Worm (Caenorhabditis elegans) whole organism, young adult: ENCODE measurements around the gene CC8.3.
A peak's percentile ranks its signal among the peaks of the same experiment; 100 is the strongest.

Source experiments
- C06A6.2 ChIP-seq: fragments of 200-800 bp; sonication (Bioruptor generic); conservative IDR thresholded peaks from 2 replicates; pipeline ENCODE4 v1.3.6; 2022; ENCODE audit warnings: missing genetic modification characterization, missing compliant biosample characterization
- C17E4.6 ChIP-seq: fragments of 200-800 bp; sonication (Bioruptor generic); IDR thresholded peaks from 2 replicates; pipeline ENCODE4 v1.3.6; 2022; ENCODE audit warnings: missing genetic modification reagents, missing genetic modification characterization, missing compliant biosample characterization
- D2030.7 ChIP-seq: fragments of 200-800 bp; sonication (Bioruptor generic); IDR thresholded peaks from 2 replicates; pipeline ENCODE4 v1.3.6; 2022; ENCODE audit warnings: missing genetic modification reagents, missing genetic modification characterization, missing compliant biosample characterization
- F52B5.7 ChIP-seq: sonication (generic microtip); optimal IDR thresholded peaks from 2 replicates; lab custom pipeline; 2016; ENCODE audit warnings: mild to moderate bottlenecking, missing genetic modification characterization, missing compliant biosample characterization
- F57C9.4 ChIP-seq: sonication (generic microtip); optimal IDR thresholded peaks from 2 replicates; lab custom pipeline; 2017; ENCODE audit warnings: mild to moderate bottlenecking, missing genetic modification characterization, missing compliant biosample characterization
- K11D2.4 ChIP-seq: fragments of 200-800 bp; sonication (Bioruptor generic); IDR thresholded peaks from 2 replicates; pipeline ENCODE4 v1.3.6; 2022; ENCODE audit warnings: missing genetic modification reagents, missing genetic modification characterization, missing compliant biosample characterization
- Y53G8AR.9 ChIP-seq: fragments of 200-800 bp; sonication (Bioruptor generic); conservative IDR thresholded peaks from 2 replicates; pipeline ENCODE4 v1.3.6; 2022; ENCODE audit warnings: missing genetic modification reagents, missing genetic modification characterization, missing compliant biosample characterization
- Y56A3A.18 ChIP-seq: fragments of 200-800 bp; sonication (Bioruptor generic); IDR thresholded peaks from 2 replicates; pipeline ENCODE4 v1.3.6; 2022; ENCODE audit warnings: missing genetic modification reagents, missing genetic modification characterization, missing compliant biosample characterization
- Y67H2A.10 ChIP-seq: fragments of 200-800 bp; sonication (Bioruptor generic); conservative IDR thresholded peaks from 2 replicates; pipeline ENCODE4 v1.3.6; 2022; ENCODE audit warnings: missing genetic modification reagents, missing genetic modification characterization, missing compliant biosample characterization
- akir-1 ChIP-seq: fragments of 200-800 bp; sonication (Bioruptor generic); optimal IDR thresholded peaks from 2 replicates; lab custom pipeline; 2018; ENCODE audit warnings: mild to moderate bottlenecking, missing genetic modification characterization, moderate library complexity, missing compliant biosample characterization
- athp-1 ChIP-seq: sonication (generic microtip); optimal IDR thresholded peaks from 2 replicates; lab custom pipeline; 2017; ENCODE audit warnings: mild to moderate bottlenecking, missing genetic modification characterization, missing compliant biosample characterization
- attf-3 ChIP-seq: fragments of 200-800 bp; sonication (Bioruptor generic); conservative IDR thresholded peaks from 2 replicates; pipeline ENCODE4 v1.3.6; 2022; ENCODE audit warnings: missing genetic modification reagents, missing genetic modification characterization, missing compliant biosample characterization
- attf-6 ChIP-seq: fragments of 200-800 bp; sonication (Bioruptor generic); IDR thresholded peaks from 2 replicates; pipeline ENCODE4 v1.3.6; 2022; ENCODE audit warnings: missing genetic modification reagents, missing genetic modification characterization, missing compliant biosample characterization
- cebp-1 ChIP-seq, 2 experiments: fragments of 200-800 bp in 1 of 2; sonication (Bioruptor generic) in 1 of 2; sonication (generic microtip) in 1 of 2; IDR thresholded peaks in 1 of 2; optimal IDR thresholded peaks in 1 of 2; 2 replicates each; pipeline versions ENCODE4 v1.3.6 to Lab custom; 2017 to 2022; ENCODE audit warnings: missing compliant biosample characterization in 2 of 2, missing genetic modification characterization in 2 of 2, mild to moderate bottlenecking in 1 of 2, missing genetic modification reagents in 1 of 2, moderate library complexity in 1 of 2
- ceh-40 ChIP-seq: fragments of 200-800 bp; sonication (Bioruptor generic); IDR thresholded peaks from 2 replicates; pipeline ENCODE4 v1.3.6; 2022; ENCODE audit warnings: missing genetic modification characterization, missing compliant biosample characterization
- die-1 ChIP-seq: sonication (generic microtip); optimal IDR thresholded peaks from 2 replicates; lab custom pipeline; 2016; ENCODE audit warnings: missing genotype, mild to moderate bottlenecking, missing genetic modification characterization, missing compliant biosample characterization
- dox-1 ChIP-seq: fragments of 200-800 bp; sonication (Bioruptor generic); IDR thresholded peaks from 2 replicates; pipeline ENCODE4 v1.3.6; 2022; ENCODE audit warnings: missing genetic modification reagents, missing genetic modification characterization, missing compliant biosample characterization
- dpl-1 ChIP-seq: fragments of 150-350 bp; optimal IDR thresholded peaks from 2 replicates; lab custom pipeline; 2014; ENCODE audit warnings: missing biosample characterization, missing genetic modification reagents, missing genetic modification characterization
- efl-1 ChIP-seq: fragments of 150-350 bp; optimal IDR thresholded peaks from 2 replicates; lab custom pipeline; 2014; ENCODE audit warnings: missing biosample characterization, missing genetic modification reagents, missing genetic modification characterization
- egrh-3 ChIP-seq: fragments of 200-800 bp; sonication (Bioruptor generic); IDR thresholded peaks from 2 replicates; pipeline ENCODE4 v1.3.6; 2022; ENCODE audit warnings: missing genetic modification reagents, missing genetic modification characterization, missing compliant biosample characterization
- ets-4 ChIP-seq: fragments of 200-800 bp; sonication (Bioruptor generic); optimal IDR thresholded peaks from 2 replicates; lab custom pipeline; 2018; ENCODE audit warnings: mild to moderate bottlenecking, missing genetic modification characterization, missing compliant biosample characterization
- fkh-3 ChIP-seq: sonication (generic microtip); optimal IDR thresholded peaks from 2 replicates; lab custom pipeline; 2016; ENCODE audit warnings: mild to moderate bottlenecking, missing genetic modification characterization, missing compliant biosample characterization
- him-1 ChIP-seq: sonication (generic microtip); optimal IDR thresholded peaks from 2 replicates; lab custom pipeline; 2016; ENCODE audit warnings: missing genotype, missing genetic modification reagents, missing genetic modification characterization, missing compliant biosample characterization
- hmg-1.2 ChIP-seq: fragments of 200-800 bp; sonication (Bioruptor generic); IDR thresholded peaks from 2 replicates; pipeline ENCODE4 v1.3.6; 2022; ENCODE audit warnings: missing genetic modification reagents, missing genetic modification characterization, missing compliant biosample characterization
- let-607 ChIP-seq, 2 experiments: fragments of 200-800 bp in 1 of 2; sonication (Bioruptor generic) in 1 of 2; sonication (generic microtip) in 1 of 2; optimal IDR thresholded peaks; 2 replicates each; lab custom pipeline; 2016 to 2018; ENCODE audit warnings: mild to moderate bottlenecking in 2 of 2, missing compliant biosample characterization in 2 of 2, missing genetic modification characterization in 2 of 2, moderate library complexity in 2 of 2, missing genotype in 1 of 2
- lin-54 ChIP-seq: fragments of 200-800 bp; sonication (Bioruptor generic); optimal IDR thresholded peaks from 2 replicates; lab custom pipeline; 2018; ENCODE audit warnings: mild to moderate bottlenecking, missing genetic modification characterization, missing compliant biosample characterization
- madf-10 ChIP-seq: sonication (generic microtip); optimal IDR thresholded peaks from 2 replicates; lab custom pipeline; 2016; ENCODE audit warnings: mild to moderate bottlenecking, missing genetic modification characterization, missing compliant biosample characterization
- madf-6 ChIP-seq: fragments of 200-800 bp; sonication (Bioruptor generic); IDR thresholded peaks from 2 replicates; pipeline ENCODE4 v1.3.6; 2022; ENCODE audit warnings: missing genetic modification reagents, missing genetic modification characterization, missing compliant biosample characterization
- madf-8 ChIP-seq: fragments of 200-800 bp; sonication (Bioruptor generic); conservative IDR thresholded peaks from 2 replicates; pipeline ENCODE4 v1.3.6; 2022; ENCODE audit warnings: missing genetic modification reagents, missing genetic modification characterization, missing compliant biosample characterization
- mcd-1 ChIP-seq: fragments of 200-800 bp; sonication (Bioruptor generic); IDR thresholded peaks from 2 replicates; pipeline ENCODE4 v1.3.6; 2022; ENCODE audit warnings: missing genetic modification reagents, missing genetic modification characterization, missing compliant biosample characterization
- mel-28 ChIP-seq: sonication (generic microtip); optimal IDR thresholded peaks from 2 replicates; lab custom pipeline; 2016; ENCODE audit warnings: borderline replicate concordance, mild to moderate bottlenecking, missing genetic modification characterization, missing compliant biosample characterization
- nhr-27 ChIP-seq: fragments of 200-800 bp; sonication (Bioruptor generic); optimal IDR thresholded peaks from 2 replicates; lab custom pipeline; 2018; ENCODE audit warnings: mild to moderate bottlenecking, missing genetic modification characterization, moderate library complexity, missing compliant biosample characterization
- nhr-80 ChIP-seq: sonication (generic microtip); optimal IDR thresholded peaks from 2 replicates; lab custom pipeline; 2016; ENCODE audit warnings: missing genetic modification characterization, missing compliant biosample characterization
- pha-4 ChIP-seq: fragments of 150-350 bp; sonication (generic microtip); optimal IDR thresholded peaks from 2 replicates; lab custom pipeline; 2014; ENCODE audit warnings: missing biosample characterization, missing genetic modification reagents, missing genetic modification characterization
- repo-1 ChIP-seq: sonication (generic microtip); optimal IDR thresholded peaks from 2 replicates; lab custom pipeline; 2017; ENCODE audit warnings: mild to moderate bottlenecking, missing genetic modification characterization, missing compliant biosample characterization
- snpc-1.3 ChIP-seq: sonication (generic microtip); optimal IDR thresholded peaks from 2 replicates; lab custom pipeline; 2017; ENCODE audit warnings: missing genetic modification characterization, mild to moderate bottlenecking, missing compliant biosample characterization, antibody characterized with exemption, moderate library complexity, missing genotype, missing genetic modification reagents; ENCODE audit not compliant: insufficient read depth
- snpc-4 ChIP-seq, 5 experiments: fragments of 150-350 bp in 1 of 5; sonication (generic microtip) in 4 of 5; optimal IDR thresholded peaks; 2 replicates each; lab custom pipeline; 2014 to 2018; ENCODE audit warnings: missing genetic modification characterization in 5 of 5, missing biosample characterization in 3 of 5, antibody characterized with exemption in 2 of 5, mild to moderate bottlenecking in 2 of 5, missing compliant biosample characterization in 2 of 5, missing genotype in 2 of 5, moderate library complexity in 2 of 5, missing genetic modification reagents in 1 of 5
- tlf-1 ChIP-seq: fragments of 200-800 bp; sonication (Bioruptor generic); optimal IDR thresholded peaks from 2 replicates; lab custom pipeline; 2018; ENCODE audit warnings: mild to moderate bottlenecking, missing genetic modification characterization, missing compliant biosample characterization
- zfh-2 ChIP-seq: fragments of 200-800 bp; sonication (Bioruptor generic); conservative IDR thresholded peaks from 2 replicates; pipeline ENCODE4 v1.3.6; 2022; ENCODE audit warnings: missing genetic modification reagents, missing genetic modification characterization, missing compliant biosample characterization
- ztf-22 ChIP-seq: fragments of 200-800 bp; sonication (Bioruptor generic); optimal IDR thresholded peaks from 2 replicates; lab custom pipeline; 2018; ENCODE audit warnings: mild to moderate bottlenecking, missing genetic modification characterization, moderate library complexity, missing compliant biosample characterization
- ztf-25 ChIP-seq: fragments of 200-800 bp; sonication (Bioruptor generic); IDR thresholded peaks from 2 replicates; pipeline ENCODE4 v1.3.6; 2022; ENCODE audit warnings: missing genetic modification reagents, missing genetic modification characterization, missing compliant biosample characterization

The CC8.3 gene

ce11 chrIV:3611845-3612244, 30.2 kb downstream of the CC8.3 start (continued):
- TF ChIP-seq Y56A3A.18 (no peak), K11D2.4 (GFP tag; lab: Robert Waterston, UW) (0 out of 2 replicates have a peak, but pooled peaks have one; percentile 53), athp-1 (tag; lab: Kevin White, UChicago) (no peak), egrh-3 (0 out of 2 replicates have a peak, but pooled peaks have one; percentile 33), snpc-4 (GFP tag; optimal IDR thresholded peaks at IDR 0.05; lab: Kevin White, UChicago) (no peak), snpc-4 (tag; optimal IDR thresholded peaks at IDR 0.05; lab: Kevin White, UChicago) (peak in 3 of 4 experiments; percentile 12 to 33 (median 32)), lin-54 (GFP tag; lab: Kevin White, UChicago) (peak; percentile 32), ztf-25 (GFP tag; lab: Robert Waterston, UW) (no peak), mcd-1 (peak; percentile 36; the same call in 1 of the 2 replicates), dpl-1 (GFP tag; lab: Kevin White, UChicago) (no peak), ztf-22 (GFP tag; lab: Kevin White, UChicago) (peak; percentile 84), tlf-1 (GFP tag; lab: Kevin White, UChicago) (peak; percentile 82), C06A6.2 (GFP tag; lab: Robert Waterston, UW) (0 out of 2 replicates have a peak, but pooled peaks have one; percentile 12), F57C9.4 (tag; lab: Kevin White, UChicago) (no peak), madf-10 (peak; percentile 42), ets-4 (GFP tag; lab: Kevin White, UChicago) (peak; percentile 95), Y67H2A.10 (GFP tag; lab: Robert Waterston, UW) (no peak)

DNA sequence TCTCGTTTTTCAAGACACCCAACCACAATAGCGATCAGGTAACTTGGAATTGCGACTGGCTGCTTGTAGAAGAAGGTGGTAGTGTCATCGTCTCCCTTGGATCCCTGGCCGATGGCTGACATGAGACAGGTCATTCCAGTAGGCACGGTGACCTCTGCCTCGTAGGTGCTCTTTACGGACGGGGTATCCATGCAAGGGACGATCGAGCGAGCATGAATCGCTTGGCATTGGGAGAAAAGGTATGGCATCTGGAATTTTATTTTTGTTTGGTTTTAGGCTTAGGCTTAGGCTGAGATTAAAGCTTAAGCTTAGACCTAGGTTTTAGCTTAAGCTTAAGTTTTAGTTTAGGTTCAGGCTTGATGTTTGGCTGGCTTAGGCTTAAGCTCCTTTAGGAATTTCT, 31.1 kb downstream of the CC8.3 start:
- TF ChIP-seq hmg-1.2 (no peak), madf-6 (no peak), madf-8 (no peak), akir-1 (GFP tag; lab: Kevin White, UChicago) (no peak), die-1 (tag; lab: Kevin White, UChicago) (no peak), snpc-1.3 (tag; lab: Kevin White, UChicago) (no peak), fkh-3 (tag; lab: Kevin White, UChicago) (no peak), dpl-1 (GFP tag; lab: Kevin White, UChicago) (no peak), pha-4 (no peak), ceh-40 (GFP tag; lab: Robert Waterston, UW) (no peak), ztf-22 (GFP tag; lab: Kevin White, UChicago) (no peak), F52B5.7 (no peak), nhr-80 (no peak)

- TF ChIP-seq Y53G8AR.9 (GFP tag; lab: Robert Waterston, UW) (peak; percentile 31; the same call in 1 of the 2 replicates), cebp-1 (GFP tag; IDR thresholded peaks at IDR 0.05; lab: Robert Waterston, UW) (no peak), cebp-1 (tag; optimal IDR thresholded peaks at IDR 0.05; lab: Kevin White, UChicago) (peak; percentile 12), repo-1 (tag; lab: Kevin White, UChicago) (peak; percentile 68), efl-1 (GFP tag; lab: Kevin White, UChicago) (no peak), madf-10 (peak; percentile 1), madf-8 (no peak), tlf-1 (GFP tag; lab: Kevin White, UChicago) (peak; percentile 44)
Measured at ce11 chrIV:3608547-3609222, 33.4 kb downstream of the CC8.3 start.

DNA sequence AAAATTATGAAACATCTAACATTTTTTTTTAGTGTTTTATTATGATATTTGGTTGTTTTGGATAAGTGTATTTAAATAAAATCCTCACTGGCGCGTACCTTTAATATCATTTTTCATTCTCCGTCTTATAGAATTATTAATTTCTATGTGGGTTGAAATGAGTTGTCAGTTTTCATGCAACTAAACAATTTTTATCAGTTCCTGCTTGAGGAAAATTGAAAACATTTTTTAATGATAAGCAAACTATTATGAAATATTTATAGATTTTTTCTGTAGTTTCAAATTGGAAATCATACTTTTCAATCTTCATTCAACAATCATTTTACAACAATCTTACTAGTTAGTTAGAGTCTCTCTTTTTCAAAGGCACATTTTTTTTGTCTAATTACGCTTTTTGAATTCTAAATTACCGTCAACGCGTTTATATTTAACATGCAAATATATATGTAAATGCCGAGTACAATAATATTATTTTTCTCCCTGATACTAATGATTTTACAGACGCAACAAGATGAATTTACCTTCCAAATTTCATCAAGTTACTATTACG, 35.7 kb downstream of the CC8.3 start, which contains the start of the genes Y37E11B.10 and kgb-2:
TSS of gene Y37E11B.10 (minus strand) at position 182 of the 550 bp plus-strand sequence.
TSS of gene kgb-2 (plus strand) at position 500 of the 550 bp plus-strand sequence.
- TF ChIP-seq nhr-27 (tag; lab: Kevin White, UChicago) = no peak
- no peak for TF ChIP-seq C17E4.6 (GFP tag; lab: Robert Waterston, UW)
- TF ChIP-seq dox-1 (GFP tag; lab: Robert Waterston, UW) = no peak
- no peak for TF ChIP-seq mel-28 (tag; lab: Kevin White, UChicago)
- no peak for TF ChIP-seq him-1 (tag; lab: Kevin White, UChicago)
- TF ChIP-seq attf-6 = no peak
- no peak for TF ChIP-seq D2030.7 (GFP tag; lab: Robert Waterston, UW)
- no peak for TF ChIP-seq zfh-2
- TF ChIP-seq Y53G8AR.9 (GFP tag; lab: Robert Waterston, UW) = no peak
- TF ChIP-seq let-607 (tag; optimal IDR thresholded peaks at IDR 0.05; lab: Kevin White, UChicago) = peak in 1 of 2 experiments; percentile 11
- no peak for TF ChIP-seq C06A6.2 (GFP tag; lab: Robert Waterston, UW)
- no peak for TF ChIP-seq attf-3 (GFP tag; lab: Robert Waterston, UW)
- no peak for TF ChIP-seq cebp-1 (GFP tag; IDR thresholded peaks at IDR 0.05; lab: Robert Waterston, UW)
- TF ChIP-seq cebp-1 (tag; optimal IDR thresholded peaks at IDR 0.05; lab: Kevin White, UChicago) = peak; percentile 49
